Worm (Caenorhabditis elegans) whole organism, L1 larva: Measurements from ENCODE around the gene tbp-1.

Experiments used
- blmp-1 ChIP-seq: fragments of 150-350 bp; optimal IDR thresholded peaks from 2 replicates; lab custom pipeline; 2014; ENCODE audit warnings: missing biosample characterization, missing genetic modification characterization
- ceh-63 ChIP-seq: fragments of 200-800 bp; sonication (Bioruptor generic); optimal IDR thresholded peaks from 2 replicates; lab custom pipeline; 2018; ENCODE audit warnings: mild to moderate bottlenecking, missing genetic modification characterization, missing compliant biosample characterization
- efl-1 ChIP-seq, 4 experiments: fragments of 150-350 bp; optimal IDR thresholded peaks in 3 of 4; peaks in 1 of 4; 1 replicate in 1 of 4; 2 replicates in 3 of 4; lab custom pipeline; 2014; ENCODE audit warnings: missing biosample characterization in 2 of 4, missing genetic modification characterization in 2 of 4, missing genetic modification reagents in 2 of 4
- fkh-10 ChIP-seq: sonication (generic microtip); optimal IDR thresholded peaks from 2 replicates; lab custom pipeline; 2017; ENCODE audit warnings: missing biosample characterization, missing genetic modification reagents, missing genetic modification characterization
- lin-14 ChIP-seq: fragments of 200-800 bp; sonication (Bioruptor generic); optimal IDR thresholded peaks from 2 replicates; lab custom pipeline; 2018; ENCODE audit warnings: mild to moderate bottlenecking, missing genetic modification characterization, moderate library complexity, missing compliant biosample characterization
- lsy-2 ChIP-seq, 2 experiments: fragments of 150-350 bp; optimal IDR thresholded peaks; 2 replicates each; lab custom pipeline; 2014; ENCODE audit warnings: missing biosample characterization in 2 of 2, missing genetic modification characterization in 2 of 2
- nhr-12 ChIP-seq: sonication (generic microtip); optimal IDR thresholded peaks from 2 replicates; lab custom pipeline; 2017; ENCODE audit warnings: missing biosample characterization, missing genetic modification characterization
- nhr-71 ChIP-seq: sonication (generic microtip); optimal IDR thresholded peaks from 2 replicates; lab custom pipeline; 2016; ENCODE audit warnings: mild to moderate bottlenecking, missing genetic modification characterization, moderate library complexity, missing compliant biosample characterization
- pax-3 ChIP-seq: fragments of 200-800 bp; sonication (Bioruptor generic); optimal IDR thresholded peaks from 2 replicates; lab custom pipeline; 2018; ENCODE audit warnings: mild to moderate bottlenecking, missing genetic modification characterization, moderate library complexity, missing compliant biosample characterization
- rnt-1 ChIP-seq: sonication (generic microtip); optimal IDR thresholded peaks from 2 replicates; lab custom pipeline; 2016; ENCODE audit warnings: mild to moderate bottlenecking, missing genetic modification characterization, moderate library complexity, missing compliant biosample characterization

The tbp-1 gene

DNA sequence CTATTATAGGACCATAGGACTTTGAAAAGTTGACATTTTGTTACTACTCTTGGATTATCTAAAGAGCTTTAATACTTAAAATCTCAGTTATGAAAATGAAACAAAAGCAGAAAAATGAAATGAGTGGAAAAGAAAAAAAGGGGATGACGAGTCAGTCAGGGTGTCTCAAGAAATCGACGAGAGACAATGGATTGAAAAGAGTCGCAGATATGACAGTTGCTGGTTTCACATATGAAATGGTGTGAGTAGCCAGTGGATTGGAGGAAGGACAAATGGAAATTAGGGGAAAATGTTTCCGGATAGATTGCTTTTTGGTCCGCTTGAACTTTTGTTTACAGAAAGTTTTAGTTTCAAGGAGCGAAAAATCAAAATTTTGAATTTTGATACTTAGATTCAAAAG lies 13.4 kb downstream of the tbp-1 start:
- peak; percentile 14 for TF ChIP-seq nhr-71 (tag; lab: Kevin White, UChicago)
- TF ChIP-seq efl-1 (optimal IDR thresholded peaks at IDR 0.05; lab: Kevin White, UChicago), result peak; percentile 2
- TF ChIP-seq efl-1 (GFP tag; optimal IDR thresholded peaks at IDR 0.05 in 1 of 2; lab: Kevin White, UChicago), result no peak
- peak; percentile 30 for TF ChIP-seq rnt-1 (tag; lab: Kevin White, UChicago)
- peak in 1 of 2 experiments; percentile 10 for TF ChIP-seq lsy-2 (tag; optimal IDR thresholded peaks at IDR 0.05; lab: Kevin White, UChicago)
- peak; percentile 11 for TF ChIP-seq blmp-1 (tag; lab: Kevin White, UChicago)
- TF ChIP-seq lin-14, result peak; percentile 3
- no peak for TF ChIP-seq pax-3 (tag; lab: Kevin White, UChicago)
- TF ChIP-seq ceh-63, result no peak

DNA sequence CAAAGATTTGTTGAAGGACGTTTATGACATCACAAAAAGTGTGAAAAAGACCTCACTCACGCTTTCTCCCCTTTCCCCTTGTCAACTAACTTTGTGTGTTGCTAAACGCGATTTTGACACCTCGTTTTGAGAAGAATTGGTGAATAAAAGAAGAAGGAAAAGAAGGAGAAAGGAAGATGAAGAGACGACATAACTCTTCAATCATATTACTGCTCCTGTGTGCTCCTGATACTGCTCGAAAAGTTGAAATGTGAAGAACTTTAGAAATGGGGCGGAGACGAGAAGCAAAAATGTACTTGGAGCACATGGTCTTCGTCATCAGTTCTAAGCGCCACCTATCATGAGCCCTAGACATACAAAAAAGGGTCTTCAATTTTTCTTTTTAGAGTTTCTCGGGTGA lies 15.2 kb downstream of the tbp-1 start:
- no peak for TF ChIP-seq blmp-1 (tag; lab: Kevin White, UChicago)
- peak; percentile 42 for TF ChIP-seq lin-14
- TF ChIP-seq nhr-12 (tag; lab: Kevin White, UChicago), result no peak
- peak; percentile 82 for TF ChIP-seq fkh-10 (GFP tag; lab: Kevin White, UChicago)
